Worm (Caenorhabditis elegans) whole organism, young adult: ENCODE data around the gene ZK1290.13.

Experiments
- F49E8.2 ChIP-seq: sonication (generic microtip); optimal IDR thresholded peaks from 3 replicates; lab custom pipeline; 2017; ENCODE audit warnings: missing genetic modification characterization, mild to moderate bottlenecking, missing compliant biosample characterization, antibody characterized with exemption, moderate library complexity; ENCODE audit not compliant: insufficient read depth
- Y79H2A.3 ChIP-seq: fragments of 200-800 bp; sonication (Bioruptor generic); conservative IDR thresholded peaks from 2 replicates; pipeline ENCODE4 v1.3.6; 2022; ENCODE audit warnings: missing genetic modification reagents, missing genetic modification characterization, missing compliant biosample characterization
- ZK185.1 ChIP-seq: sonication (generic microtip); optimal IDR thresholded peaks from 2 replicates; lab custom pipeline; 2016; ENCODE audit warnings: mild to moderate bottlenecking, missing genetic modification characterization, missing compliant biosample characterization; ENCODE audit not compliant: poor library complexity, severe bottlenecking
- ama-1 ChIP-seq, 3 experiments: fragments of 150-350 bp in 1 of 3; sonication (generic microtip) in 2 of 3; optimal IDR thresholded peaks; 2 replicates each; lab custom pipeline; 2014 to 2018; ENCODE audit warnings: missing biosample characterization in 2 of 3, missing genetic modification characterization in 2 of 3, missing genetic modification reagents in 2 of 3
- attf-3 ChIP-seq: fragments of 200-800 bp; sonication (Bioruptor generic); conservative IDR thresholded peaks from 2 replicates; pipeline ENCODE4 v1.3.6; 2022; ENCODE audit warnings: missing genetic modification reagents, missing genetic modification characterization, missing compliant biosample characterization
- ceh-40 ChIP-seq: fragments of 200-800 bp; sonication (Bioruptor generic); IDR thresholded peaks from 2 replicates; pipeline ENCODE4 v1.3.6; 2022; ENCODE audit warnings: missing genetic modification characterization, missing compliant biosample characterization
- lir-1 ChIP-seq: fragments of 200-800 bp; sonication (Bioruptor generic); conservative IDR thresholded peaks from 2 replicates; pipeline ENCODE4 v1.3.6; 2022; ENCODE audit warnings: missing genetic modification reagents, missing genetic modification characterization, missing compliant biosample characterization
- nfya-1 ChIP-seq: sonication (generic microtip); optimal IDR thresholded peaks from 2 replicates; lab custom pipeline; 2017; ENCODE audit warnings: antibody characterized with exemption, missing compliant biosample characterization, missing genetic modification characterization, borderline replicate concordance; ENCODE audit not compliant: insufficient read depth
- sptf-2 ChIP-seq: fragments of 200-800 bp; sonication (Bioruptor generic); optimal IDR thresholded peaks from 2 replicates; lab custom pipeline; 2018; ENCODE audit warnings: mild to moderate bottlenecking, missing genetic modification characterization, missing compliant biosample characterization
- tbp1 ChIP-seq: fragments of 200-800 bp; sonication (Bioruptor generic); optimal IDR thresholded peaks from 2 replicates; lab custom pipeline; 2018; ENCODE audit warnings: mild to moderate bottlenecking, missing genetic modification characterization, missing compliant biosample characterization
- xnd-1 ChIP-seq: sonication (generic microtip); optimal IDR thresholded peaks from 2 replicates; lab custom pipeline; 2016; ENCODE audit warnings: missing genotype, missing genetic modification reagents, missing genetic modification characterization, missing compliant biosample characterization

DNA sequence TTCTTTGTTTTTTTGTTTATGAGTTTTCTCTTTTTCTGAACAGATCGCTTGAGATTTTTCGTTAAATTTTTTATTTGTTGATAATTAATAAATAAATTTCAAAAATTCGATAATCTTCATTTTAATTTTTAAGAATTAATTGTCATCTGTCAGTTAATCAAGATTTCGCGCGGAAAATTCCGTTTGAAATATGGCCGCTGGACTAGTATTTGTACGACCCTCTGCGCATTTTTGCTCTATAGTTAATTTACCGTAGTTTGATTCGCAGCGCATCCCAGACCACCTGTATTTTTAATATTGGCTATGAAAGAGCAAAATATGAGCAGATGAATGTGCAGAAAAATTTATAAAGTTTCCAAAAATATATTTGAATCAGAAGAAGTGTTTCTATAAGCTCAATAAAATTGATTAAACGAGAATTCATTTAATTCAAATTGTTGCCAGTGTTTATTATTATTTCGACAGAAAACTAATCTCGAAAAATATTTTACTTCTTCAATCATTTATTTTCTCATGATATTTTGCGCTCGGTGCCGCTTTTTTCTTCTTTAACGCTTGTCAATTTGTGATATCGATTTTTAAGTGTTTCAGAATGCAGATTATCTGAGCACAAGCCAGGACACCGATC is 2.9 kb downstream of the ZK1290.13 start, which contains the start of gene nfi-1:
- TF ChIP-seq ceh-40 (GFP tag; lab: Robert Waterston, UW) (no peak), tbp1 (GFP tag; lab: Kevin White, UChicago) (no peak), sptf-2 (GFP tag; lab: Kevin White, UChicago) (no peak), nfya-1 (tag; lab: Kevin White, UChicago) (no peak), ZK185.1 (tag; lab: Kevin White, UChicago) (no peak), Y79H2A.3 (GFP tag; lab: Robert Waterston, UW) (no peak), lir-1 (GFP tag; lab: Robert Waterston, UW) (no peak), ama-1 (optimal IDR thresholded peaks at IDR 0.05; lab: Kevin White, UChicago) (no peak), ama-1 (GFP tag; optimal IDR thresholded peaks at IDR 0.05; lab: Kevin White, UChicago) (no peak), F49E8.2 (tag; lab: Kevin White, UChicago) (no peak), attf-3 (GFP tag; lab: Robert Waterston, UW) (no peak), xnd-1 (tag; lab: Kevin White, UChicago) (no peak)
